Fruit fly (Drosophila melanogaster) whole organism, embryonic: Measurements from ENCODE around the gene Psn.

Source experiments
- Abd-B ChIP-seq: fragments of 200-800 bp; sonication (Bioruptor generic); optimal IDR thresholded peaks from 2 replicates; lab custom pipeline; 2018; ENCODE audit warnings: missing biosample characterization, mild to moderate bottlenecking, missing genetic modification characterization, moderate library complexity
- Aef1 ChIP-seq: fragments of 200-800 bp; sonication (Bioruptor generic); IDR thresholded peaks from 3 replicates; pipeline ENCODE4 v1.3.6; 2022; ENCODE audit warnings: missing biosample characterization, missing genetic modification characterization
- Atf3 ChIP-seq: fragments of 200-800 bp; sonication (Bioruptor generic); optimal IDR thresholded peaks from 3 replicates; lab custom pipeline; 2016; ENCODE audit warnings: missing biosample characterization, missing genetic modification characterization
- CG10565 ChIP-seq: fragments of 200-800 bp; sonication (Bioruptor generic); optimal IDR thresholded peaks from 3 replicates; lab custom pipeline; 2016; ENCODE audit warnings: missing biosample characterization, mild to moderate bottlenecking, missing genetic modification characterization
- CG12236 ChIP-seq: fragments of 200-800 bp; sonication (Bioruptor generic); optimal IDR thresholded peaks from 2 replicates; lab custom pipeline; 2016; ENCODE audit warnings: missing biosample characterization, missing genetic modification characterization
- CG15011 ChIP-seq: fragments of 200-800 bp; sonication (Bioruptor generic); optimal IDR thresholded peaks from 3 replicates; lab custom pipeline; 2018; ENCODE audit warnings: missing biosample characterization, mild to moderate bottlenecking, missing genetic modification characterization
- CG1529 ChIP-seq: fragments of 200-800 bp; sonication (Bioruptor generic); optimal IDR thresholded peaks from 3 replicates; lab custom pipeline; 2018; ENCODE audit warnings: missing biosample characterization, missing genetic modification characterization
- CG16815 ChIP-seq: fragments of 200-800 bp; sonication (Bioruptor generic); optimal IDR thresholded peaks from 3 replicates; lab custom pipeline; 2017; ENCODE audit warnings: missing biosample characterization, mild to moderate bottlenecking, missing genetic modification characterization
- CG17385 ChIP-seq: fragments of 200-800 bp; sonication (Bioruptor generic); optimal IDR thresholded peaks from 3 replicates; lab custom pipeline; 2018; ENCODE audit warnings: missing biosample characterization, mild to moderate bottlenecking, missing genetic modification characterization
- CG2202 ChIP-seq: fragments of 200-800 bp; sonication (Bioruptor generic); optimal IDR thresholded peaks from 2 replicates; lab custom pipeline; 2018; ENCODE audit warnings: missing biosample characterization, mild to moderate bottlenecking, missing genetic modification characterization
- CG31365 ChIP-seq: fragments of 200-800 bp; sonication (Bioruptor generic); optimal IDR thresholded peaks from 2 replicates; lab custom pipeline; 2018; ENCODE audit warnings: missing biosample characterization, mild to moderate bottlenecking, missing genetic modification characterization
- CG34422 ChIP-seq: fragments of 200-800 bp; sonication (Bioruptor generic); IDR thresholded peaks from 3 replicates; pipeline ENCODE4 v1.3.6; 2022; ENCODE audit warnings: missing biosample characterization, missing genetic modification characterization
- CG4820 ChIP-seq: fragments of 200-800 bp; sonication (Bioruptor generic); optimal IDR thresholded peaks from 3 replicates; lab custom pipeline; 2016; ENCODE audit warnings: missing biosample characterization, missing genetic modification characterization
- CG4854 ChIP-seq: fragments of 200-800 bp; sonication (Bioruptor generic); optimal IDR thresholded peaks from 2 replicates; lab custom pipeline; 2016; ENCODE audit warnings: missing biosample characterization, missing genetic modification characterization, inconsistent platforms
- CG5180 ChIP-seq: fragments of 200-800 bp; sonication (Bioruptor generic); optimal IDR thresholded peaks from 3 replicates; lab custom pipeline; 2017; ENCODE audit warnings: missing biosample characterization, missing genetic modification characterization, mild to moderate bottlenecking, moderate library complexity, missing genetic modification reagents
- CG6272 ChIP-seq: fragments of 200-800 bp; sonication (Bioruptor generic); IDR thresholded peaks from 2 replicates; pipeline ENCODE4 v1.3.6; 2022; ENCODE audit warnings: missing biosample characterization, missing genetic modification characterization
- CG7987 ChIP-seq: fragments of 200-800 bp; sonication (Bioruptor generic); optimal IDR thresholded peaks from 2 replicates; lab custom pipeline; 2018; ENCODE audit warnings: missing biosample characterization, mild to moderate bottlenecking, missing genetic modification characterization, moderate library complexity
- CG8281 ChIP-seq: fragments of 200-800 bp; sonication (Bioruptor generic); optimal IDR thresholded peaks from 2 replicates; lab custom pipeline; 2018; ENCODE audit warnings: missing biosample characterization, mild to moderate bottlenecking, missing genetic modification characterization, moderate library complexity
- CG8944 ChIP-seq: fragments of 200-800 bp; sonication (Bioruptor generic); optimal IDR thresholded peaks from 3 replicates; lab custom pipeline; 2016; ENCODE audit warnings: missing biosample characterization, missing genetic modification characterization
- Camta ChIP-seq: fragments of 200-800 bp; sonication (Bioruptor generic); optimal IDR thresholded peaks from 2 replicates; lab custom pipeline; 2016; ENCODE audit warnings: missing biosample characterization, missing genetic modification characterization
- Chrac-16 ChIP-seq: fragments of 200-800 bp; sonication (Bioruptor generic); optimal IDR thresholded peaks from 3 replicates; lab custom pipeline; 2016; ENCODE audit warnings: missing biosample characterization, missing genetic modification characterization
- CoRest ChIP-seq: fragments of 200-800 bp; sonication (Bioruptor generic); optimal IDR thresholded peaks from 3 replicates; lab custom pipeline; 2018; ENCODE audit warnings: missing biosample characterization, mild to moderate bottlenecking, missing genetic modification characterization, moderate library complexity
- Dll ChIP-seq: fragments of 200-800 bp; sonication (Bioruptor generic); IDR thresholded peaks from 4 replicates; pipeline ENCODE4 v1.3.6; 2022; ENCODE audit warnings: missing biosample characterization, missing genetic modification characterization; ENCODE audit not compliant: partially characterized antibody
- Hsf ChIP-seq: fragments of 200-800 bp; sonication (Bioruptor generic); optimal IDR thresholded peaks from 3 replicates; lab custom pipeline; 2016; ENCODE audit warnings: missing biosample characterization, missing genetic modification characterization
- Med ChIP-seq: fragments of 200-800 bp; sonication (Bioruptor generic); peaks from one replicate; lab custom pipeline; 2016; ENCODE audit warnings: missing biosample characterization, missing genetic modification characterization, mild to moderate bottlenecking, inconsistent platforms, moderate library complexity
- NfI ChIP-seq: fragments of 200-800 bp; sonication (Bioruptor generic); optimal IDR thresholded peaks from 3 replicates; lab custom pipeline; 2018; ENCODE audit warnings: missing biosample characterization, mild to moderate bottlenecking, missing genetic modification characterization, moderate library complexity
- Oli ChIP-seq: fragments of 200-800 bp; sonication (Bioruptor generic); optimal IDR thresholded peaks from 2 replicates; lab custom pipeline; 2018; ENCODE audit warnings: missing biosample characterization, mild to moderate bottlenecking, missing genetic modification characterization, moderate library complexity
- Ptx1 ChIP-seq: fragments of 200-800 bp; sonication (Bioruptor generic); IDR thresholded peaks from 2 replicates; pipeline ENCODE4 v1.3.6; 2022; ENCODE audit warnings: missing biosample characterization, missing genetic modification characterization
- Scr ChIP-seq: fragments of 200-800 bp; sonication (Bioruptor generic); IDR thresholded peaks from 2 replicates; pipeline ENCODE4 v1.3.6; 2022; ENCODE audit warnings: missing biosample characterization, missing genetic modification characterization; ENCODE audit not compliant: partially characterized antibody
- Stat92E ChIP-seq, 3 experiments: fragments of >200 bp in 2 of 3; fragments of 200-800 bp in 1 of 3; sonication (Bioruptor generic) in 1 of 3; optimal IDR thresholded peaks; 2 replicates each; lab custom pipeline; 2017 to 2019; ENCODE audit warnings: missing biosample characterization in 3 of 3, missing genetic modification characterization in 3 of 3, mild to moderate bottlenecking in 1 of 3, moderate library complexity in 1 of 3
- TFAM ChIP-seq: fragments of 200-800 bp; sonication (Bioruptor generic); optimal IDR thresholded peaks from 2 replicates; lab custom pipeline; 2017; ENCODE audit warnings: missing biosample characterization, missing genetic modification characterization, inconsistent platforms
- bab2 ChIP-seq: fragments of 200-800 bp; sonication (Bioruptor generic); optimal IDR thresholded peaks from 2 replicates; lab custom pipeline; 2016; ENCODE audit warnings: missing biosample characterization, missing genetic modification characterization
- dati ChIP-seq: fragments of 200-800 bp; sonication (Bioruptor generic); IDR thresholded peaks from 2 replicates; pipeline ENCODE4 v1.3.6; 2022; ENCODE audit warnings: missing biosample characterization, missing genetic modification characterization
- emc ChIP-seq: fragments of 200-800 bp; sonication (Bioruptor generic); optimal IDR thresholded peaks from 2 replicates; lab custom pipeline; 2016; ENCODE audit warnings: missing biosample characterization, missing genetic modification characterization
- fu2 ChIP-seq: fragments of 200-800 bp; sonication (Bioruptor generic); optimal IDR thresholded peaks from 2 replicates; lab custom pipeline; 2016; ENCODE audit warnings: missing biosample characterization, missing genetic modification characterization
- gcm ChIP-seq: fragments of 200-800 bp; sonication (Bioruptor generic); optimal IDR thresholded peaks from 2 replicates; lab custom pipeline; 2019; ENCODE audit warnings: missing biosample characterization, mild to moderate bottlenecking, missing genetic modification characterization, moderate library complexity
- hb ChIP-seq: fragments of 200-800 bp; sonication (Bioruptor generic); IDR thresholded peaks from 3 replicates; pipeline ENCODE4 v1.3.6; 2022; ENCODE audit warnings: missing biosample characterization, missing genetic modification characterization; ENCODE audit not compliant: partially characterized antibody
- hkb ChIP-seq, 2 experiments: fragments of 200-800 bp in 1 of 2; fragments of >200 bp in 1 of 2; sonication (Bioruptor generic) in 1 of 2; IDR thresholded peaks in 1 of 2; optimal IDR thresholded peaks in 1 of 2; 2 replicates each; pipeline versions ENCODE4 v1.3.6 to Lab custom; 2017 to 2022; ENCODE audit warnings: missing biosample characterization in 1 of 2, missing genetic modification characterization in 1 of 2
- jigr1 ChIP-seq: fragments of 200-800 bp; sonication (Bioruptor generic); IDR thresholded peaks from 3 replicates; pipeline ENCODE4 v1.3.6; 2022; ENCODE audit warnings: missing biosample characterization, missing genetic modification characterization
- kni ChIP-seq: fragments of 200-800 bp; sonication (Bioruptor generic); optimal IDR thresholded peaks from 3 replicates; lab custom pipeline; 2017; ENCODE audit warnings: mild to moderate bottlenecking, missing biosample characterization, missing genetic modification reagents, missing genetic modification characterization
- lola ChIP-seq, 3 experiments: fragments of >200 bp in 2 of 3; fragments of 200-800 bp in 1 of 3; sonication (Bioruptor generic) in 1 of 3; optimal IDR thresholded peaks; 2 replicates each; lab custom pipeline; 2017 to 2019; ENCODE audit warnings: missing biosample characterization in 3 of 3, missing genetic modification characterization in 3 of 3, mild to moderate bottlenecking in 1 of 3, moderate library complexity in 1 of 3
- lov ChIP-seq, 2 experiments: fragments of 200-800 bp in 1 of 2; fragments of >200 bp in 1 of 2; sonication (Bioruptor generic) in 1 of 2; IDR thresholded peaks in 1 of 2; optimal IDR thresholded peaks in 1 of 2; 2 replicates in 1 of 2; 3 replicates in 1 of 2; pipeline versions ENCODE4 v1.3.6 to Lab custom; 2017 to 2022; ENCODE audit warnings: missing biosample characterization in 1 of 2, missing genetic modification characterization in 1 of 2
- mirr ChIP-seq: fragments of 200-800 bp; sonication (Bioruptor generic); optimal IDR thresholded peaks from 3 replicates; lab custom pipeline; 2018; ENCODE audit warnings: missing biosample characterization, mild to moderate bottlenecking, missing genetic modification characterization
- phol ChIP-seq: fragments of 200-800 bp; sonication (Bioruptor generic); optimal IDR thresholded peaks from 3 replicates; lab custom pipeline; 2018; ENCODE audit warnings: missing biosample characterization, mild to moderate bottlenecking, missing genetic modification characterization, moderate library complexity
- sens-2 ChIP-seq: fragments of 200-800 bp; sonication (Bioruptor generic); IDR thresholded peaks from 2 replicates; pipeline ENCODE4 v1.3.6; 2022; ENCODE audit warnings: missing biosample characterization, missing genetic modification characterization
- sisA ChIP-seq: fragments of 200-800 bp; sonication (Bioruptor generic); IDR thresholded peaks from 2 replicates; pipeline ENCODE4 v1.3.6; 2022; ENCODE audit warnings: missing biosample characterization, missing genetic modification characterization
- stc ChIP-seq: fragments of 200-800 bp; sonication (Bioruptor generic); IDR thresholded peaks from 2 replicates; pipeline ENCODE4 v1.3.6; 2022; ENCODE audit warnings: missing biosample characterization, missing genetic modification characterization
- trem ChIP-seq: fragments of 200-800 bp; optimal IDR thresholded peaks from 3 replicates; lab custom pipeline; 2019; ENCODE audit warnings: missing biosample characterization, mild to moderate bottlenecking, missing genetic modification characterization, moderate library complexity
- zf30C ChIP-seq: fragments of 200-800 bp; sonication (Bioruptor generic); optimal IDR thresholded peaks from 3 replicates; lab custom pipeline; 2018; ENCODE audit warnings: missing biosample characterization, mild to moderate bottlenecking, missing genetic modification characterization
- zfh1 ChIP-seq: fragments of 200-800 bp; sonication (Bioruptor generic); IDR thresholded peaks from 3 replicates; pipeline ENCODE4 v1.3.6; 2022; ENCODE audit warnings: missing biosample characterization, missing genetic modification characterization

Gene Psn

DNA sequence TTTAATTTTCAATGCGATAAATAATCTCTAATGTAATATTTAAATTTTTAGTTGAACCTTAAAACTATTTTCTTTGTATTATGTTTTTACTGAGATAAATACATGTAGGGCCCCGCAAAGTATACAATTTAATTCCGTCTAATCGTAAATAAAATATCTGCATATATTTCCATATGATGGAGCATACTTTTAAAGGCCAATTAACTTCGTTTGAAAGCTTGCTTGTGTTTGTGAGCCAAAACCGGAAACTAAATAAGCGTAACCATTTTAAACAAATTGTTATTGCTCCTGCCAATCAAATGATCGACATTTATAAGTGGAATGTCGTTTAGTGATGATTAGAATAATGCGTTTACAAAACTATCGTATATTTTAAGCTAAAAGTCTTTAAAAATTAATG lies 21.5 kb upstream of the Psn start (continued):
- no peak for TF ChIP-seq jigr1 (GFP tag; lab: Robert Waterston, UW)
- no peak for TF ChIP-seq CG6272 (GFP tag; lab: Robert Waterston, UW)
- no peak for TF ChIP-seq hkb (optimal IDR thresholded peaks at IDR 0.05; lab: Kevin White, UChicago)
- 0 out of 2 replicates have a peak, but pooled peaks have one; percentile 20 for TF ChIP-seq hkb (GFP tag; IDR thresholded peaks at IDR 0.05; lab: Robert Waterston, UW)
- TF ChIP-seq Med (GFP tag; lab: Kevin White, UChicago) = peak; percentile 63
- no peak for TF ChIP-seq CG10565 (GFP tag; lab: Kevin White, UChicago)
- TF ChIP-seq CG31365 (tag; lab: Kevin White, UChicago) = no peak
- TF ChIP-seq CG17385 (GFP tag; lab: Kevin White, UChicago) = peak; percentile 22
- no peak for TF ChIP-seq CG16815 (GFP tag; lab: Kevin White, UChicago)
- no peak for TF ChIP-seq CG4854 (GFP tag; lab: Kevin White, UChicago)
- TF ChIP-seq CG34422 (GFP tag; lab: Robert Waterston, UW) = no peak
- peak; percentile 26 for TF ChIP-seq mirr
- TF ChIP-seq fu2 (GFP tag; lab: Kevin White, UChicago) = no peak
- no peak for TF ChIP-seq zf30C
- no peak for TF ChIP-seq CoRest
- no peak for TF ChIP-seq CG8281 (tag; lab: Kevin White, UChicago)
- no peak for TF ChIP-seq CG8944 (GFP tag; lab: Kevin White, UChicago)
- no peak for TF ChIP-seq Chrac-16
- no peak for TF ChIP-seq sisA (GFP tag; lab: Robert Waterston, UW)
- no peak for TF ChIP-seq lov (optimal IDR thresholded peaks at IDR 0.05; lab: Kevin White, UChicago)
- TF ChIP-seq lov (GFP tag; IDR thresholded peaks at IDR 0.05; lab: Robert Waterston, UW) = no peak
- TF ChIP-seq trem (tag; lab: Kevin White, UChicago) = no peak
- TF ChIP-seq Abd-B (GFP tag; lab: Kevin White, UChicago) = no peak
- TF ChIP-seq Dll (GFP tag; lab: Robert Waterston, UW) = no peak
- no peak for TF ChIP-seq Camta (GFP tag; lab: Kevin White, UChicago)
- TF ChIP-seq CG1529 (GFP tag; lab: Kevin White, UChicago) = no peak
- TF ChIP-seq phol (tag; lab: Kevin White, UChicago) = no peak
- no peak for TF ChIP-seq CG12236 (GFP tag; lab: Kevin White, UChicago)
- TF ChIP-seq kni = no peak
- TF ChIP-seq NfI (GFP tag; lab: Kevin White, UChicago) = peak; percentile 10
- TF ChIP-seq hb (GFP tag; lab: Robert Waterston, UW) = no peak
- no peak for TF ChIP-seq TFAM
- no peak for TF ChIP-seq Stat92E (GFP tag; optimal IDR thresholded peaks at IDR 0.05; lab: Kevin White, UChicago)
- no peak for TF ChIP-seq CG15011
- TF ChIP-seq emc (GFP tag; lab: Kevin White, UChicago) = no peak
- no peak for TF ChIP-seq lola (GFP tag; optimal IDR thresholded peaks at IDR 0.05; lab: Kevin White, UChicago)
- TF ChIP-seq stc (GFP tag; lab: Robert Waterston, UW) = no peak
- TF ChIP-seq gcm (GFP tag; lab: Kevin White, UChicago) = no peak
- TF ChIP-seq Atf3 (GFP tag; lab: Kevin White, UChicago) = no peak
- TF ChIP-seq CG7987 (GFP tag; lab: Kevin White, UChicago) = no peak
- TF ChIP-seq Ptx1 (GFP tag; lab: Robert Waterston, UW) = no peak
- no peak for TF ChIP-seq CG2202 (tag; lab: Kevin White, UChicago)
- no peak for TF ChIP-seq dati (GFP tag; lab: Robert Waterston, UW)
- no peak for TF ChIP-seq sens-2
- TF ChIP-seq CG5180 (GFP tag; lab: Kevin White, UChicago) = no peak
- no peak for TF ChIP-seq bab2 (GFP tag; lab: Kevin White, UChicago)
- TF ChIP-seq Oli (tag; lab: Kevin White, UChicago) = no peak
- no peak for TF ChIP-seq CG4820 (GFP tag; lab: Kevin White, UChicago)
- TF ChIP-seq zfh1 = no peak
- TF ChIP-seq Aef1 = no peak
- no peak for TF ChIP-seq Hsf
- TF ChIP-seq Scr (GFP tag; lab: Robert Waterston, UW) = no peak
